Worm (Caenorhabditis elegans): Measurements from ENCODE around the gene hpr-17.

Gene hpr-17

ce11 chrII:13174435-13174834, 17.6 kb upstream of the hpr-17 start:
- TF ChIP-seq lin-15B (tag; optimal IDR thresholded peaks at IDR 0.05) (no peak), nhr-23 (tag; optimal IDR thresholded peaks at IDR 0.05) (peak; percentile 11)

ce11 chrII:13170696-13171095, 13.8 kb upstream of the hpr-17 start:
- no peak for TF ChIP-seq mdl-1 (tag; optimal IDR thresholded peaks at IDR 0.05)
- TF ChIP-seq fos-1 (tag; optimal IDR thresholded peaks at IDR 0.05), result no peak
- TF ChIP-seq nhr-23 (tag; optimal IDR thresholded peaks at IDR 0.05), result no peak
- no peak for TF ChIP-seq ceh-16 (tag; optimal IDR thresholded peaks at IDR 0.05)
- no peak for TF ChIP-seq ama-1 (optimal IDR thresholded peaks at IDR 0.05)
- no peak for TF ChIP-seq nfya-1 (tag; optimal IDR thresholded peaks at IDR 0.05; ENCODE audit: insufficient read depth)
- TF ChIP-seq hmg-11 (tag; optimal IDR thresholded peaks at IDR 0.05), result no peak
- TF ChIP-seq fkh-10 (GFP tag; optimal IDR thresholded peaks at IDR 0.05), result no peak
- TF ChIP-seq zag-1 (tag; optimal IDR thresholded peaks at IDR 0.05), result no peak
- no peak for TF ChIP-seq mml-1 (tag; optimal IDR thresholded peaks at IDR 0.05)
- no peak for TF ChIP-seq egl-5 (tag; optimal IDR thresholded peaks at IDR 0.05)

ce11 chrII:13167493-13167892, 10.6 kb upstream of the hpr-17 start:
- no peak for TF ChIP-seq daf-12 (tag; optimal IDR thresholded peaks at IDR 0.05)
- TF ChIP-seq nhr-25 (tag; optimal IDR thresholded peaks at IDR 0.05), result peak; percentile 76

ce11 chrII:13165683-13166259, 8.9 kb upstream of the hpr-17 start, which contains the start of gene moe-3:
Gene moe-3, minus strand, starts transcription at chrII:13165733.
- TF ChIP-seq nhr-43 (tag; optimal IDR thresholded peaks at IDR 0.05; ENCODE audit: poor library complexity, severe bottlenecking), result peak; percentile 7
- TF ChIP-seq zag-1 (tag; optimal IDR thresholded peaks at IDR 0.05), result no peak
- TF ChIP-seq ztf-4 (tag; optimal IDR thresholded peaks at IDR 0.05), result no peak
- no peak for TF ChIP-seq ZK546.5 (tag; optimal IDR thresholded peaks at IDR 0.05)
- TF ChIP-seq fkh-10 (GFP tag; optimal IDR thresholded peaks at IDR 0.05), result no peak
- no peak for TF ChIP-seq nhr-28 (tag; optimal IDR thresholded peaks at IDR 0.05)
- TF ChIP-seq pqm-1 (tag; optimal IDR thresholded peaks at IDR 0.05), result no peak
- TF ChIP-seq fkh-2 (tag; optimal IDR thresholded peaks at IDR 0.05), result no peak
- peak; percentile 66 for TF ChIP-seq elt-2 (tag; optimal IDR thresholded peaks at IDR 0.05)
- TF ChIP-seq lsy-12 (tag; optimal IDR thresholded peaks at IDR 0.05), result no peak
- no peak for TF ChIP-seq mdl-1 (tag; optimal IDR thresholded peaks at IDR 0.05)
- no peak for TF ChIP-seq snpc-4 (tag; optimal IDR thresholded peaks at IDR 0.05)

- no peak for TF ChIP-seq nhr-237 (tag; optimal IDR thresholded peaks at IDR 0.05)
- no peak for TF ChIP-seq elt-2 (tag; optimal IDR thresholded peaks at IDR 0.05)
- no peak for TF ChIP-seq nhr-76 (tag; optimal IDR thresholded peaks at IDR 0.05)
- TF ChIP-seq nhr-23 (tag; optimal IDR thresholded peaks at IDR 0.05), result no peak
- TF ChIP-seq mdl-1 (tag; optimal IDR thresholded peaks at IDR 0.05), result no peak
- no peak for TF ChIP-seq elt-3 (tag; optimal IDR thresholded peaks at IDR 0.05)
- TF ChIP-seq skn-1 (tag; optimal IDR thresholded peaks at IDR 0.05), result no peak
These were observed 7.2 kb upstream of the hpr-17 start for ce11 chrII:13164062-13164461.

DNA sequence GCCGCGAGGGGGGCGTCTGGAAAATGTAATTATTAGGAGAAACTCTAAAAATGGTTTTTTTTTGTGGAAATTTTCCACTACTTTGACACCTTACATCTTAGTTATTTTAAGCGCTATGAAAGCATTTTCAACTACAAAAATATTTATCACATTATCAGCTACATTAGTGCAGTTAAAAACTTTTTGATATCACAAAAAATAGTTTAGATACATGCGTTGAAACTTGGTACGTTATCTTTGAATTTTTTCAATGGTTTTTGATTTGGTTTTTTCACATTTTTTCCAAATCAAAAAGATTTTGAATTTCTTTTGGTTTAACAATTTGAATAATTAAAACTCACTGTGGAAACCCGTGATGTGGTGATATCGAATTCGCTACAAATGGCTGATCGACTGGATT, 6.2 kb upstream of the hpr-17 start:
- TF ChIP-seq mdl-1 (tag; optimal IDR thresholded peaks at IDR 0.05) (no peak), nhr-28 (tag; optimal IDR thresholded peaks at IDR 0.05) (no peak), nhr-11 (tag; optimal IDR thresholded peaks at IDR 0.05) (no peak), ceh-16 (tag; optimal IDR thresholded peaks at IDR 0.05) (no peak), R02D3.7 (tag; optimal IDR thresholded peaks at IDR 0.05) (no peak), egl-5 (tag; optimal IDR thresholded peaks at IDR 0.05) (no peak), egl-27 (tag; optimal IDR thresholded peaks at IDR 0.05) (no peak), nhr-237 (tag; optimal IDR thresholded peaks at IDR 0.05) (no peak)

ce11 chrII:13159869-13160268, 3.0 kb upstream of the hpr-17 start:
- TF ChIP-seq pqm-1 (tag; optimal IDR thresholded peaks at IDR 0.05) (no peak), lin-15B (tag; optimal IDR thresholded peaks at IDR 0.05) (no peak)
